Worm (Caenorhabditis elegans) whole organism, young adult: ENCODE data around the gene hum-8.

Experiments used
- F49E8.2 ChIP-seq: sonication (generic microtip); optimal IDR thresholded peaks from 3 replicates; lab custom pipeline; 2017; ENCODE audit warnings: missing genetic modification characterization, mild to moderate bottlenecking, missing compliant biosample characterization, antibody characterized with exemption, moderate library complexity; ENCODE audit not compliant: insufficient read depth
- F57A8.1 ChIP-seq: fragments of 200-800 bp; sonication (Bioruptor generic); optimal IDR thresholded peaks from 2 replicates; lab custom pipeline; 2018; ENCODE audit warnings: mild to moderate bottlenecking, missing genetic modification characterization, moderate library complexity, missing compliant biosample characterization
- T07F8.4 ChIP-seq: sonication (generic microtip); optimal IDR thresholded peaks from 2 replicates; lab custom pipeline; 2016; ENCODE audit warnings: mild to moderate bottlenecking, missing genetic modification characterization, moderate library complexity, missing compliant biosample characterization
- Y56A3A.18 ChIP-seq: fragments of 200-800 bp; sonication (Bioruptor generic); IDR thresholded peaks from 2 replicates; pipeline ENCODE4 v1.3.6; 2022; ENCODE audit warnings: missing genetic modification reagents, missing genetic modification characterization, missing compliant biosample characterization
- Y67H2A.10 ChIP-seq: fragments of 200-800 bp; sonication (Bioruptor generic); conservative IDR thresholded peaks from 2 replicates; pipeline ENCODE4 v1.3.6; 2022; ENCODE audit warnings: missing genetic modification reagents, missing genetic modification characterization, missing compliant biosample characterization
- akir-1 ChIP-seq: fragments of 200-800 bp; sonication (Bioruptor generic); optimal IDR thresholded peaks from 2 replicates; lab custom pipeline; 2018; ENCODE audit warnings: mild to moderate bottlenecking, missing genetic modification characterization, moderate library complexity, missing compliant biosample characterization
- ama-1 ChIP-seq, 3 experiments: fragments of 150-350 bp in 1 of 3; sonication (generic microtip) in 2 of 3; optimal IDR thresholded peaks; 2 replicates each; lab custom pipeline; 2014 to 2018; ENCODE audit warnings: missing biosample characterization in 2 of 3, missing genetic modification characterization in 2 of 3, missing genetic modification reagents in 2 of 3
- aptf-3 ChIP-seq: fragments of 200-800 bp; sonication (Bioruptor generic); IDR thresholded peaks from 2 replicates; pipeline ENCODE4 v1.3.6; 2022; ENCODE audit warnings: missing genetic modification characterization, missing compliant biosample characterization
- attf-3 ChIP-seq: fragments of 200-800 bp; sonication (Bioruptor generic); conservative IDR thresholded peaks from 2 replicates; pipeline ENCODE4 v1.3.6; 2022; ENCODE audit warnings: missing genetic modification reagents, missing genetic modification characterization, missing compliant biosample characterization
- ccch-3 ChIP-seq: fragments of 200-800 bp; sonication (Bioruptor generic); optimal IDR thresholded peaks from 2 replicates; lab custom pipeline; 2018; ENCODE audit warnings: mild to moderate bottlenecking, missing genetic modification characterization, missing compliant biosample characterization
- ceh-100 ChIP-seq: fragments of 200-800 bp; sonication (Bioruptor generic); IDR thresholded peaks from 2 replicates; pipeline ENCODE4 v1.3.6; 2022; ENCODE audit warnings: missing genetic modification reagents, missing genetic modification characterization, missing compliant biosample characterization
- ceh-91 ChIP-seq: fragments of 200-800 bp; sonication (Bioruptor generic); IDR thresholded peaks from 2 replicates; pipeline ENCODE4 v1.3.6; 2022; ENCODE audit warnings: missing genetic modification reagents, missing genetic modification characterization, missing compliant biosample characterization
- dpl-1 ChIP-seq: fragments of 150-350 bp; optimal IDR thresholded peaks from 2 replicates; lab custom pipeline; 2014; ENCODE audit warnings: missing biosample characterization, missing genetic modification reagents, missing genetic modification characterization
- efl-1 ChIP-seq: fragments of 150-350 bp; optimal IDR thresholded peaks from 2 replicates; lab custom pipeline; 2014; ENCODE audit warnings: missing biosample characterization, missing genetic modification reagents, missing genetic modification characterization
- egrh-3 ChIP-seq: fragments of 200-800 bp; sonication (Bioruptor generic); IDR thresholded peaks from 2 replicates; pipeline ENCODE4 v1.3.6; 2022; ENCODE audit warnings: missing genetic modification reagents, missing genetic modification characterization, missing compliant biosample characterization
- ekl-4 ChIP-seq: fragments of 200-800 bp; sonication (Bioruptor generic); IDR thresholded peaks from 2 replicates; pipeline ENCODE4 v1.3.6; 2022; ENCODE audit warnings: missing genetic modification reagents, missing genetic modification characterization, missing compliant biosample characterization
- fkh-3 ChIP-seq: sonication (generic microtip); optimal IDR thresholded peaks from 2 replicates; lab custom pipeline; 2016; ENCODE audit warnings: mild to moderate bottlenecking, missing genetic modification characterization, missing compliant biosample characterization
- hmg-1.2 ChIP-seq: fragments of 200-800 bp; sonication (Bioruptor generic); IDR thresholded peaks from 2 replicates; pipeline ENCODE4 v1.3.6; 2022; ENCODE audit warnings: missing genetic modification reagents, missing genetic modification characterization, missing compliant biosample characterization
- hrde-1 ChIP-seq: sonication (generic microtip); optimal IDR thresholded peaks from 2 replicates; lab custom pipeline; 2016; ENCODE audit warnings: missing genetic modification characterization, mild to moderate bottlenecking, missing compliant biosample characterization, moderate library complexity, missing genotype, missing genetic modification reagents, borderline replicate concordance
- hsf-1 ChIP-seq: fragments of 200-800 bp; sonication (Bioruptor generic); IDR thresholded peaks from 2 replicates; pipeline ENCODE4 v1.3.6; 2022; ENCODE audit warnings: missing genetic modification reagents, missing genetic modification characterization, missing compliant biosample characterization
- let-607 ChIP-seq, 2 experiments: fragments of 200-800 bp in 1 of 2; sonication (Bioruptor generic) in 1 of 2; sonication (generic microtip) in 1 of 2; optimal IDR thresholded peaks; 2 replicates each; lab custom pipeline; 2016 to 2018; ENCODE audit warnings: mild to moderate bottlenecking in 2 of 2, missing compliant biosample characterization in 2 of 2, missing genetic modification characterization in 2 of 2, moderate library complexity in 2 of 2, missing genotype in 1 of 2
- lin-54 ChIP-seq: fragments of 200-800 bp; sonication (Bioruptor generic); optimal IDR thresholded peaks from 2 replicates; lab custom pipeline; 2018; ENCODE audit warnings: mild to moderate bottlenecking, missing genetic modification characterization, missing compliant biosample characterization
- lsl-1 ChIP-seq: fragments of 200-800 bp; sonication (Bioruptor generic); optimal IDR thresholded peaks from 2 replicates; lab custom pipeline; 2018; ENCODE audit warnings: mild to moderate bottlenecking, missing genetic modification characterization, moderate library complexity, missing compliant biosample characterization
- madf-10 ChIP-seq: sonication (generic microtip); optimal IDR thresholded peaks from 2 replicates; lab custom pipeline; 2016; ENCODE audit warnings: mild to moderate bottlenecking, missing genetic modification characterization, missing compliant biosample characterization
- mcd-1 ChIP-seq: fragments of 200-800 bp; sonication (Bioruptor generic); IDR thresholded peaks from 2 replicates; pipeline ENCODE4 v1.3.6; 2022; ENCODE audit warnings: missing genetic modification reagents, missing genetic modification characterization, missing compliant biosample characterization
- mes-4 ChIP-seq: sonication (generic microtip); optimal IDR thresholded peaks from 2 replicates; lab custom pipeline; 2016; ENCODE audit warnings: missing genotype, missing genetic modification characterization, missing compliant biosample characterization
- mxl-1 ChIP-seq: sonication (generic microtip); optimal IDR thresholded peaks from 2 replicates; lab custom pipeline; 2016; ENCODE audit warnings: missing genetic modification characterization, missing compliant biosample characterization
- nhr-90 ChIP-seq: sonication (generic microtip); optimal IDR thresholded peaks from 2 replicates; lab custom pipeline; 2016; ENCODE audit warnings: missing genotype, mild to moderate bottlenecking, missing genetic modification characterization, missing compliant biosample characterization
- rcor-1 ChIP-seq: fragments of 200-800 bp; sonication (Bioruptor generic); IDR thresholded peaks from 2 replicates; pipeline ENCODE4 v1.3.6; 2022; ENCODE audit warnings: missing genetic modification reagents, missing genetic modification characterization, missing compliant biosample characterization
- rec-8 ChIP-seq, 2 experiments: sonication (generic microtip); optimal IDR thresholded peaks; 2 replicates each; lab custom pipeline; 2016; ENCODE audit warnings: mild to moderate bottlenecking in 2 of 2, missing genetic modification characterization in 2 of 2, missing genetic modification reagents in 2 of 2, missing genotype in 2 of 2, missing biosample characterization in 1 of 2, missing compliant biosample characterization in 1 of 2, moderate library complexity in 1 of 2
- snpc-1.1 ChIP-seq: sonication (generic microtip); optimal IDR thresholded peaks from 2 replicates; lab custom pipeline; 2017; ENCODE audit warnings: missing genetic modification characterization, mild to moderate bottlenecking, missing compliant biosample characterization, antibody characterized with exemption, moderate library complexity, missing genotype, missing genetic modification reagents; ENCODE audit not compliant: insufficient read depth
- snpc-4 ChIP-seq, 5 experiments: fragments of 150-350 bp in 1 of 5; sonication (generic microtip) in 4 of 5; optimal IDR thresholded peaks; 2 replicates each; lab custom pipeline; 2014 to 2018; ENCODE audit warnings: missing genetic modification characterization in 5 of 5, missing biosample characterization in 3 of 5, antibody characterized with exemption in 2 of 5, mild to moderate bottlenecking in 2 of 5, missing compliant biosample characterization in 2 of 5, missing genotype in 2 of 5, moderate library complexity in 2 of 5, missing genetic modification reagents in 1 of 5
- somi-1 ChIP-seq: fragments of 200-800 bp; sonication (Bioruptor generic); optimal IDR thresholded peaks from 2 replicates; lab custom pipeline; 2018; ENCODE audit warnings: mild to moderate bottlenecking, missing genetic modification characterization, missing compliant biosample characterization
- tbp1 ChIP-seq: fragments of 200-800 bp; sonication (Bioruptor generic); optimal IDR thresholded peaks from 2 replicates; lab custom pipeline; 2018; ENCODE audit warnings: mild to moderate bottlenecking, missing genetic modification characterization, missing compliant biosample characterization
- tbx-9 ChIP-seq: sonication (generic microtip); optimal IDR thresholded peaks from 2 replicates; lab custom pipeline; 2016; ENCODE audit warnings: borderline replicate concordance, missing genetic modification characterization, inconsistent platforms, missing compliant biosample characterization
- tlf-1 ChIP-seq: fragments of 200-800 bp; sonication (Bioruptor generic); optimal IDR thresholded peaks from 2 replicates; lab custom pipeline; 2018; ENCODE audit warnings: mild to moderate bottlenecking, missing genetic modification characterization, missing compliant biosample characterization
- unc-130 ChIP-seq: sonication (generic microtip); optimal IDR thresholded peaks from 2 replicates; lab custom pipeline; 2016; ENCODE audit warnings: missing genetic modification reagents, missing genetic modification characterization, missing compliant biosample characterization
- zfh-2 ChIP-seq: fragments of 200-800 bp; sonication (Bioruptor generic); conservative IDR thresholded peaks from 2 replicates; pipeline ENCODE4 v1.3.6; 2022; ENCODE audit warnings: missing genetic modification reagents, missing genetic modification characterization, missing compliant biosample characterization
- ztf-26 ChIP-seq: sonication (generic microtip); optimal IDR thresholded peaks from 2 replicates; lab custom pipeline; 2017; ENCODE audit warnings: missing genetic modification characterization, missing compliant biosample characterization

Gene hum-8

DNA sequence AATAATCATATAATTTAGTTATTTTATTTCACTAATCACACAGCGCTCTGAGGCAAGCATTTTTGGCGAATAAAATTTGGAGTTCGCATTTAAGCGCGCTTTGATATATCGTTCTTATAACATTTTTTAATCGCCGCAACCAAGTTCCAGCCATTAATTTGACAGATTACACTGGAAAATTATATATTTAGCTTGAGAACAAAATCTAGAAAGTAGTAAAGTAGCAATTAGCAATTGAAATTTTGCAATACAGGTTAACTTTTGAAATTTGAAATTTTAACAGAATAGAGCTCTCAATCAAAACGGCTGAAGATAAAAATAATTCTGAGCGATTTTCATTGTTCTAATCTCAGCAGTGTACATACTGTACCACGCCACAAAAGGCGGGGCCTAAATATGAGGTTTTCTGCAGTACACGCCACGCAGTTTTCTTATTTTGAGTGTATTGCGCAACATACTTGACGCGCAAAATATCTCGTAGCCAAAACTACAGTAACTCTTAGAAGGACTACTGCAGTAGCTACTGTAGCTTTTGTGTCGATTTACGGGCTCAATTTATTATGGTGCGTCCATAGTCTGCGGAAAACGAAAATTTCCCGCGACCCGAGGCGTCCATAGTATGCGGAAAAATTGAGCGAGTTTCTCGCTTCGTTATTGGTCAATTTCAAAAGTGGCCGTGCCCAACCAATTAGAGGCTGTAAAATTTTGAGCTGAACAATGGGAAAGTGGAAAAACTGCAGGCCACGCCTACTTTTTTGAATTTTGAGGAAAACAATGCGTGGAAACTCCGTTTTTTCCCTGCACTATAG lies 13.1 kb downstream of the hum-8 start (continued):
- TF ChIP-seq efl-1 (GFP tag; lab: Kevin White, UChicago) = no peak
- no peak for TF ChIP-seq let-607 (tag; optimal IDR thresholded peaks at IDR 0.05; lab: Kevin White, UChicago)
- TF ChIP-seq ama-1 (optimal IDR thresholded peaks at IDR 0.05; lab: Kevin White, UChicago) = no peak
- peak; percentile 34 to 83 for TF ChIP-seq ama-1 (GFP tag; optimal IDR thresholded peaks at IDR 0.05; lab: Kevin White, UChicago)
- TF ChIP-seq ekl-4 (GFP tag; lab: Robert Waterston, UW) = peak; percentile 67; the same call in 1 of the 2 replicates
- TF ChIP-seq lin-54 = peak; percentile 32
- peak; percentile 74 for TF ChIP-seq lsl-1 (GFP tag; lab: Kevin White, UChicago)
- peak; percentile 50 for TF ChIP-seq tlf-1 (GFP tag; lab: Kevin White, UChicago)
- no peak for TF ChIP-seq ceh-100 (GFP tag; lab: Robert Waterston, UW)
- TF ChIP-seq madf-10 (tag; lab: Kevin White, UChicago) = no peak
- peak; percentile 68 for TF ChIP-seq rcor-1 (GFP tag; lab: Robert Waterston, UW)
- TF ChIP-seq T07F8.4 (tag; lab: Kevin White, UChicago) = no peak
- peak in 1 of 2 experiments; percentile 16 for TF ChIP-seq rec-8 (tag; optimal IDR thresholded peaks at IDR 0.05; lab: Kevin White, UChicago)
- no peak for TF ChIP-seq ccch-3 (GFP tag; lab: Kevin White, UChicago)
- no peak for TF ChIP-seq attf-3 (GFP tag; lab: Robert Waterston, UW)
- peak; percentile 77 for TF ChIP-seq hrde-1 (tag; lab: Kevin White, UChicago)
- TF ChIP-seq tbp1 (GFP tag; lab: Kevin White, UChicago) = peak; percentile 17
- peak; percentile 66 for TF ChIP-seq hsf-1 (GFP tag; lab: Robert Waterston, UW)
- no peak for TF ChIP-seq F57A8.1
- TF ChIP-seq nhr-90 = no peak
- TF ChIP-seq mxl-1 (tag; lab: Kevin White, UChicago) = no peak
- no peak for TF ChIP-seq ztf-26 (tag; lab: Kevin White, UChicago)

DNA sequence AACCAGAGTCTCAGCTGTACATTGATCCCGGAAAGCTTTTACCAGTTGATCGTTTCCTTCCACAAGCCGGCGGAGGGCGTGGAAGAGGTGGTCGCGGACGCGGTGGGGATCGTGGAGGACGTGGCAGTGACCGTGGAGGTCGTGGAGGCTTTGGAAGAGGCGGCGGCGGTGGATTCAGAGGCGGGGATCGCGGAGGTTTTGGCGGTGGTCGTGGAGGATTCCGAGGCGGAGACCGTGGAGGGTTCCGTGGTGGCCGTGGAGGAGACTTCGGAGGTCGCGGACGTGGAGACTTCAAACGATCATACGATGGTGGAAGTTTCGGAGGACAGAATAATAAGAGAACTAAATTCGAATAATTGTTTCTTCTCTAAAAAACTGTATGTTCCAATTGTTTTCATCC lies 13.8 kb downstream of the hum-8 start:
- TF ChIP-seq fkh-3 = no peak
- TF ChIP-seq zfh-2 (GFP tag; lab: Robert Waterston, UW) = peak; percentile 81
- TF ChIP-seq egrh-3 = peak; percentile 95

DNA sequence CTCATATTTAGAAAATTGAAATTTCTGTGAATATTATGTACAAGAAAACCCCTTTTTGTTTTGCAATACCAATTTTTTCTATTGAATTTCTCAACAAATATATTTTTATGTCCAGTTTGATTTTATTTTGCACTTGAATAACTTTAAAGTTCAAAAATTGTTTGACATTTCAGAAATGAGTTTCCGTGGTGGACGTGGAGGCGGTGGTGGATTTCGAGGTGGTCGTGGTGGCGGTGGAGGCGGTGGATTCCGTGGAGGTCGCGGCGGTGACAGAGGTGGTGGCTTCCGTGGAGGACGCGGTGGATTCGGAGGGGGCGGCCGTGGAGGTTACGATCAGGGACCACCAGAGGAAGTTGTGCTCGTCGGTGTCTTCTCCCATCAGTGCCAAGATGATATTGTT lies 14.4 kb downstream of the hum-8 start, which contains the start of gene garr-1:
Gene garr-1, plus strand, starts transcription at position 174 of the 400 bp plus-strand sequence.
- TF ChIP-seq tbx-9 (tag; lab: Kevin White, UChicago) (no peak), let-607 (tag; optimal IDR thresholded peaks at IDR 0.05; lab: Kevin White, UChicago) (no peak), egrh-3 (peak; percentile 68; the same call in 1 of the 2 replicates)

DNA sequence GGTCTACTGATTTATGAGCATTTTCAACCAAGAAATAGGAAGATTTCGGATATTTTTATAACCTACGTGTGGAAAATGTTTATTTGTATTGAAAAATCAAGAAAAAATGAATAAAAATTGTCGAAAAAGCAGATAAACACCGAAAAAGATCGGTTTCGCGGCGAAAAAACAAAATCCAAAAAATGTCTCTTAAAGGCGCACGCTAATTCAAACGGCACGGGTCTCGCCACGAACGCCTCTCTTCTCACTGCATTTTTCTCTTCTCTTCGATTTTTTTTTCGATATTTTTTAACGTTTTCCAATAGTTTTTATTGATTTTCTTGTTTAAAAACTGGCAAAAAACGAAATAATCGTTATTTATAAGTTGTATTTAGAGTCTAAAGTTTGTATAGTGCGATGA lies 14.8 kb downstream of the hum-8 start:
- TF ChIP-seq Y67H2A.10 (GFP tag; lab: Robert Waterston, UW) (no peak), ceh-100 (GFP tag; lab: Robert Waterston, UW) (no peak), mes-4 (no peak), F49E8.2 (tag; lab: Kevin White, UChicago) (no peak), mcd-1 (GFP tag; lab: Robert Waterston, UW) (peak; percentile 31; the same call in 1 of the 2 replicates), akir-1 (GFP tag; lab: Kevin White, UChicago) (no peak), tlf-1 (GFP tag; lab: Kevin White, UChicago) (peak; percentile 2), snpc-4 (GFP tag; optimal IDR thresholded peaks at IDR 0.05; lab: Kevin White, UChicago) (peak; percentile 35), snpc-4 (tag; optimal IDR thresholded peaks at IDR 0.05; lab: Kevin White, UChicago) (peak in 2 of 4 experiments; percentile 51 to 52), hrde-1 (tag; lab: Kevin White, UChicago) (no peak), attf-3 (GFP tag; lab: Robert Waterston, UW) (no peak), unc-130 (no peak), hmg-1.2 (peak; percentile 31; the same call in 1 of the 2 replicates), lin-54 (peak; percentile 65), dpl-1 (GFP tag; lab: Kevin White, UChicago) (peak; percentile 60), ceh-91 (GFP tag; lab: Robert Waterston, UW) (peak; percentile 37; the same call in 1 of the 2 replicates), aptf-3 (GFP tag; lab: Robert Waterston, UW) (no peak), somi-1 (GFP tag; lab: Kevin White, UChicago) (no peak), Y56A3A.18 (GFP tag; lab: Robert Waterston, UW) (no peak), let-607 (tag; optimal IDR thresholded peaks at IDR 0.05; lab: Kevin White, UChicago) (no peak), snpc-1.1 (tag; lab: Kevin White, UChicago) (peak; percentile 36), efl-1 (GFP tag; lab: Kevin White, UChicago) (peak; percentile 81)
